Worm (Caenorhabditis elegans) whole organism, mixed stage, embryonic: ENCODE data around the gene T25B6.3.

Experiments
- blmp-1 ChIP-seq: fragments of 150-350 bp; optimal IDR thresholded peaks from 2 replicates; lab custom pipeline; 2014; ENCODE audit warnings: missing biosample characterization, missing genetic modification characterization
- snpc-4 ChIP-seq: fragments of 150-350 bp; optimal IDR thresholded peaks from 2 replicates; lab custom pipeline; 2014; ENCODE audit warnings: missing biosample characterization, missing genetic modification characterization
- unc-39 ChIP-seq: fragments of 150-350 bp; optimal IDR thresholded peaks from 2 replicates; lab custom pipeline; 2014; ENCODE audit warnings: missing biosample characterization, missing genetic modification characterization

DNA sequence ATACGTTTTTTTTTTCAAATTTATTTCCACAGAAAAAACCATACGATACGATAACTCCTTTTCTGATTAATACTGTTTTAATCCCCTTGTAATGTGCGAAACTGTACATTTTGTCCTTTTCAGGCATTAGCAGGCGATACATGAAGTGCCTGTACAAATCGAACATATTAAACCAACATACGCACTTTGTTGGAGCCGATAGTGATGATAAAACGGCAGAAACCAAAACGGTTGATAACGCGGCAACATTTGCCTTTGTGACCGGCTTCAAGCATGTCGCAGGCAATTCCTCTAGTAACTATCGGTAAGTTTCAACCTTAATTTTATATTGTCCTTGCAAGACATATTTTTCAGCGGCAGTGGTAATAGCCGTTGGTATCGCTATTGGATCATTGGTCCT, 6.9 kb downstream of the T25B6.3 start, which contains the start of gene nep-22:
- TF ChIP-seq blmp-1 (tag; lab: Kevin White, UChicago) (no peak), snpc-4 (no peak), unc-39 (tag; lab: Kevin White, UChicago) (no peak)
